Fruit fly (Drosophila melanogaster) whole organism, pupa: ENCODE measurements around the gene grsm.

Experiments
- CG10348 ChIP-seq: fragments of 200-800 bp; sonication (Bioruptor generic); IDR thresholded peaks from 2 replicates; pipeline ENCODE4 v1.3.6; 2022; ENCODE audit warnings: missing biosample characterization, missing genetic modification characterization
- CG14655 ChIP-seq: fragments of 200-800 bp; sonication (Bioruptor generic); optimal IDR thresholded peaks from 3 replicates; lab custom pipeline; 2017; ENCODE audit warnings: mild to moderate bottlenecking, missing biosample characterization, missing genetic modification reagents, missing genetic modification characterization
- CG15710 ChIP-seq: fragments of 200-800 bp; sonication (Bioruptor generic); optimal IDR thresholded peaks from 2 replicates; lab custom pipeline; 2018; ENCODE audit warnings: missing biosample characterization, mild to moderate bottlenecking, missing genetic modification characterization, moderate library complexity
- CG32121 ChIP-seq: fragments of 200-800 bp; sonication (Bioruptor generic); IDR thresholded peaks from 2 replicates; pipeline ENCODE4 v1.3.6; 2022; ENCODE audit warnings: missing biosample characterization, missing genetic modification characterization
- CG4496 ChIP-seq: fragments of 200-800 bp; sonication (Bioruptor generic); IDR thresholded peaks from 3 replicates; pipeline ENCODE4 v1.3.6; 2022; ENCODE audit warnings: missing biosample characterization, missing genetic modification characterization
- CG8159 ChIP-seq: fragments of 200-800 bp; sonication (Bioruptor generic); optimal IDR thresholded peaks from 3 replicates; lab custom pipeline; 2018; ENCODE audit warnings: missing biosample characterization, mild to moderate bottlenecking, missing genetic modification characterization, moderate library complexity
- CG8301 ChIP-seq: fragments of 200-800 bp; sonication (Bioruptor generic); optimal IDR thresholded peaks from 2 replicates; lab custom pipeline; 2018; ENCODE audit warnings: missing biosample characterization, mild to moderate bottlenecking, missing genetic modification characterization
- D1 ChIP-seq: fragments of 200-800 bp; sonication (Bioruptor generic); optimal IDR thresholded peaks from 2 replicates; lab custom pipeline; 2018; ENCODE audit warnings: missing biosample characterization, mild to moderate bottlenecking, missing genetic modification characterization, moderate library complexity
- EcR ChIP-seq: fragments of 200-800 bp; sonication (Bioruptor generic); optimal IDR thresholded peaks from 3 replicates; lab custom pipeline; 2019; ENCODE audit warnings: missing biosample characterization, missing genetic modification characterization, mild to moderate bottlenecking, moderate library complexity, missing genetic modification reagents
- Snoo ChIP-seq: fragments of 200-800 bp; sonication (Bioruptor generic); optimal IDR thresholded peaks from 3 replicates; lab custom pipeline; 2017; ENCODE audit warnings: missing biosample characterization, mild to moderate bottlenecking, missing genetic modification characterization, inconsistent platforms
- gl ChIP-seq: fragments of 200-800 bp; sonication (Bioruptor generic); optimal IDR thresholded peaks from 2 replicates; lab custom pipeline; 2018; ENCODE audit warnings: missing biosample characterization, mild to moderate bottlenecking, missing genetic modification characterization

DNA sequence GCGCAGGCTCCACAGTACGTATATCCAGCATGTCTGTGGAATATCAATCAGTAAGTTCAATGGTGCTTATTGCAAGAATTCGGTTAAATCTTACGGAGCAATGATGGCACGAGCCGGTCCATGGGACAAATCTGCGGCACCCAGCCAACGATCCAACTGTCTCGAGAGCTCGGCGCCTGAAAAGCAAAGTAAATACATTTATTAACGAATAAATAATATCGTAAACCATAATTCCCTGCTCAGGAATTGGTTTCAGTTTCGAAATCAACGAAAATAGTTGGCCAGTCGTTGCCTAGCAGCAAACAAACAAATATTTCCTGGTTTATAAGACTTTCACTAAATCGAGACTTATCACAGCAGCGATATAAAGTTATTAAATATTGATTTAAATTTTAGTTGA is 42.1 kb upstream of the grsm start, which contains the start of gene CG11656:
- TF ChIP-seq CG14655 (GFP tag; lab: Kevin White, UChicago) (no peak), CG10348 (GFP tag; lab: Robert Waterston, UW) (no peak), CG15710 (tag; lab: Kevin White, UChicago) (no peak), CG4496 (no peak), CG8301 (tag; lab: Kevin White, UChicago) (no peak), gl (tag; lab: Kevin White, UChicago) (no peak), D1 (tag; lab: Kevin White, UChicago) (no peak), CG8159 (tag; lab: Kevin White, UChicago) (no peak), Snoo (no peak), EcR (GFP tag; lab: Kevin White, UChicago) (no peak), CG32121 (GFP tag; lab: Robert Waterston, UW) (no peak)
